Worm (Caenorhabditis elegans): Measurements from ENCODE around the gene C34C12.1.

C34C12.1 gene

DNA sequence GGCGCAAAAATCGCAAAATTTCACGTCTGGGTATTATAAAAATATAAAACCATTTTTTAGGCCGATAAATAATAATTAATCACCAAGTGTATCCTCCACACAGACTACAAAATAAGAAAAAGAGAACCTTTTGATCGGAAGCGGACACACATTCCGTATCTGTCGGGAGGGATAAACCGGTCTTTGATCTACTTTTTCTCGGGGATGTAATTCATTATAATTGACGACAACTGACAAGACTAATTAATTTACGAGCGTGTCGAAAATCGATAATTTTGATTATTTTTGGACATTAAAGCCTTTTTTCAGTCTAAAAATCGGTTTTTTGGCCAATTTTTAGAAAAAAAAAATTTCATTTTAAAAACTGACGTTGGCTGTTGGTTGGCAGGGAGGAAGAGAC, 16.3 kb downstream of the C34C12.1 start (continued):
- TF ChIP-seq spr-3 (GFP tag; optimal IDR thresholded peaks at IDR 0.05): no peak
- no peak for TF ChIP-seq zfp-3 (GFP tag; conservative IDR thresholded peaks at IDR 0.05)
- no peak for TF ChIP-seq mep-1 (tag; optimal IDR thresholded peaks at IDR 0.05)
- no peak for TF ChIP-seq F37D6.2 (tag; optimal IDR thresholded peaks at IDR 0.05)
- peak; percentile 40 for TF ChIP-seq hlh-11 (tag; optimal IDR thresholded peaks at IDR 0.05)
- TF ChIP-seq mxl-2 (GFP tag; conservative IDR thresholded peaks at IDR 0.05): no peak
- peak in 1 of 2 experiments; percentile 79 for TF ChIP-seq unc-62 (GFP tag; optimal IDR thresholded peaks at IDR 0.05 in 1 of 2)
- no peak for TF ChIP-seq unc-62 (tag; optimal IDR thresholded peaks at IDR 0.05)
- no peak for TF ChIP-seq unc-39 (tag; optimal IDR thresholded peaks at IDR 0.05)
- TF ChIP-seq mes-2 (tag; optimal IDR thresholded peaks at IDR 0.05; ENCODE audit: poor library complexity, severe bottlenecking): no peak
- 0 out of 2 replicates have a peak, but pooled peaks have one; percentile 30 for TF ChIP-seq tra-1 (GFP tag; IDR thresholded peaks at IDR 0.05)
- TF ChIP-seq pha-4 (GFP tag; IDR thresholded peaks at IDR 0.05): no peak
- TF ChIP-seq pha-4 (tag; optimal IDR thresholded peaks at IDR 0.05): no peak
- no peak for TF ChIP-seq tag-97 (GFP tag; IDR thresholded peaks at IDR 0.05)
- TF ChIP-seq ZK546.5 (tag; optimal IDR thresholded peaks at IDR 0.05): no peak
- TF ChIP-seq zfp-2 (tag; optimal IDR thresholded peaks at IDR 0.05): no peak
- peak; percentile 97 for TF ChIP-seq nhr-28 (tag; optimal IDR thresholded peaks at IDR 0.05)
- TF ChIP-seq Y105C5A.15 (GFP tag; IDR thresholded peaks at IDR 0.05): no peak
- TF ChIP-seq nhr-111 (GFP tag; optimal IDR thresholded peaks at IDR 0.05): no peak
- no peak for TF ChIP-seq nhr-77 (tag; optimal IDR thresholded peaks at IDR 0.05)

- no peak for TF ChIP-seq daf-16 (GFP tag; optimal IDR thresholded peaks at IDR 0.05)
- TF ChIP-seq daf-16 (tag; optimal IDR thresholded peaks at IDR 0.05): peak; percentile 12
- no peak for TF ChIP-seq Y5F2A.4 (GFP tag; optimal IDR thresholded peaks at IDR 0.05)
Observed at ce11 chrIII:3470973-3471372, 16.8 kb downstream of the C34C12.1 start.

DNA sequence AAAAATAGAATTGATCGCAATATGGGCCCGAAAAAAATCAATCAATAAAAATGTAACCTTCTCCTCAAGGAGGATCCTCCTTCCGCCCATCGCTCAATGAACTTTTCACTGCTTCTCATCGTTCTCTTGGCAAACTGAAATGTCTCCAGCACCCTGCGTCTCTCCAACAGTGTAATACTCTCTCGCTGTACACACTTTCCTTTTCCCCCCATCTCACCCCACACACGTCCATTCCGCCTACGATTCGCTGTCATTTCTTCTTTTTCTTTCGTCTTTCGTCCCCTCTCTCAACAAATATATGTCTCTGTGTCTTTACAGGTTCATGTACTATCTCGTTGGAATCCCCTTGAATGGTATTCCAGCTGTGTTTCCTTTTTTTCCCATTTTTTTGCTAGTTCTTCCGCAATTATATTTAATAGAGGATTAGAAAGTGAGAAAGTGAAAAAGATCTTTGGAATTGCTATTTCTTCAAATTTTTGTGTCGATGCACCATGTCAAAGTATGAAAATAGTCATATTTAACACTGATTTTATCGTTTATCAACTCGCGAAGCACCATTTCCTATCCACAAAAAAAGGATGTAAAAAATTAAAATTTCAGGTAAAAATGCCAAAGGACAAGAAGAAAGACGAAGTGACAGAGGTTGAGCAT, 17.4 kb downstream of the C34C12.1 start, which contains the start of gene rsu-1:
rsu-1 (plus strand) TSS at position 601 of the 651 bp plus-strand sequence.
- TF ChIP-seq T26A8.4 (GFP tag; IDR thresholded peaks at IDR 0.05) (peak; percentile 47), Y48G9A.11 (GFP tag; IDR thresholded peaks at IDR 0.05) (no peak), nhr-76 (tag; optimal IDR thresholded peaks at IDR 0.05) (no peak), ces-1 (GFP tag; optimal IDR thresholded peaks at IDR 0.05) (no peak), D1046.2 (GFP tag; IDR thresholded peaks at IDR 0.05) (no peak), unc-130 (GFP tag; optimal IDR thresholded peaks at IDR 0.05) (no peak), ceh-28 (tag; optimal IDR thresholded peaks at IDR 0.05) (no peak), spr-1 (tag; optimal IDR thresholded peaks at IDR 0.05) (peak; percentile 68), lin-39 (tag; optimal IDR thresholded peaks at IDR 0.05) (no peak), unc-62 (GFP tag; optimal IDR thresholded peaks at IDR 0.05 in 1 of 2) (no peak), unc-62 (tag; optimal IDR thresholded peaks at IDR 0.05) (no peak), fos-1 (tag; optimal IDR thresholded peaks at IDR 0.05) (no peak), ZK337.2 (GFP tag; IDR thresholded peaks at IDR 0.05) (no peak), lin-1 (GFP tag; IDR thresholded peaks at IDR 0.05) (no peak), lin-13 (GFP tag; optimal IDR thresholded peaks at IDR 0.05) (peak; percentile 8), attf-4 (tag; optimal IDR thresholded peaks at IDR 0.05) (no peak), madf-9 (GFP tag; conservative IDR thresholded peaks at IDR 0.05) (no peak), egl-43 (GFP tag; IDR thresholded peaks at IDR 0.05) (no peak), dmd-6 (GFP tag; IDR thresholded peaks at IDR 0.05) (peak; percentile 63), pha-4 (GFP tag; IDR thresholded peaks at IDR 0.05) (no peak), pha-4 (tag; optimal IDR thresholded peaks at IDR 0.05) (peak; percentile 41), nhr-48 (tag; optimal IDR thresholded peaks at IDR 0.05) (peak; percentile 67), Y5F2A.4 (GFP tag; optimal IDR thresholded peaks at IDR 0.05) (no peak), F37D6.2 (tag; optimal IDR thresholded peaks at IDR 0.05) (no peak), php-3 (GFP tag; IDR thresholded peaks at IDR 0.05) (no peak), Y105C5A.15 (GFP tag; IDR thresholded peaks at IDR 0.05) (no peak), set-16 (GFP tag; IDR thresholded peaks at IDR 0.05) (no peak), T20F7.1 (GFP tag; optimal IDR thresholded peaks at IDR 0.05) (no peak), snpc-4 (tag; optimal IDR thresholded peaks at IDR 0.05) (no peak), arid-1 (GFP tag; conservative IDR thresholded peaks at IDR 0.05) (0 out of 2 replicates have a peak, but pooled peaks have one; percentile 35), ztf-11 (tag; optimal IDR thresholded peaks at IDR 0.05) (no peak), dpl-1 (GFP tag; optimal IDR thresholded peaks at IDR 0.05) (peak; percentile 46), spr-3 (GFP tag; optimal IDR thresholded peaks at IDR 0.05) (no peak)

Data from whole organism, L4 larva.